Worm (Caenorhabditis elegans): ENCODE results near the gene C24H10.3.

The C24H10.3 gene

ce11 chrX:5033868-5034267, 27.0 kb upstream of the C24H10.3 start, which contains the start of gene ZC449.4:
Gene ZC449.4, minus strand, starts transcription at chrX:5033968.
- no peak for TF ChIP-seq rbr-2 (tag; optimal IDR thresholded peaks at IDR 0.05)
- peak in 1 of 2 experiments; percentile 26 for TF ChIP-seq unc-62 (GFP tag; optimal IDR thresholded peaks at IDR 0.05 in 1 of 2)
- no peak for TF ChIP-seq unc-62 (tag; optimal IDR thresholded peaks at IDR 0.05)
- no peak for TF ChIP-seq ceh-44 (GFP tag; IDR thresholded peaks at IDR 0.05)
- no peak for TF ChIP-seq zag-1 (tag; optimal IDR thresholded peaks at IDR 0.05)
- no peak for TF ChIP-seq F10B5.3 (tag; optimal IDR thresholded peaks at IDR 0.05)
- no peak for TF ChIP-seq mes-2 (tag; optimal IDR thresholded peaks at IDR 0.05; ENCODE audit: poor library complexity, severe bottlenecking)
- no peak for TF ChIP-seq F37D6.2 (tag; optimal IDR thresholded peaks at IDR 0.05)
- TF ChIP-seq mdt-29 (GFP tag; IDR thresholded peaks at IDR 0.05): no peak
- TF ChIP-seq aha-1 (tag): peak; percentile 43
- no peak for TF ChIP-seq ceh-20 (GFP tag; IDR thresholded peaks at IDR 0.05)
- no peak for TF ChIP-seq hif-1 (tag; optimal IDR thresholded peaks at IDR 0.05)
- no peak for TF ChIP-seq ceh-62 (tag; optimal IDR thresholded peaks at IDR 0.05)
- TF ChIP-seq nhr-10 (tag; optimal IDR thresholded peaks at IDR 0.05): no peak
- no peak for TF ChIP-seq dpl-1 (GFP tag; optimal IDR thresholded peaks at IDR 0.05)

ce11 chrX:5037673-5038072, 23.2 kb upstream of the C24H10.3 start, which contains the start of gene ZC449.5:
Gene ZC449.5, minus strand, starts transcription at chrX:5037773.
- no peak for TF ChIP-seq lin-13 (GFP tag; optimal IDR thresholded peaks at IDR 0.05)
- TF ChIP-seq pqm-1 (tag; optimal IDR thresholded peaks at IDR 0.05): peak; percentile 39

ce11 chrX:5038812-5039211, 22.0 kb upstream of the C24H10.3 start:
- TF ChIP-seq mxl-2 (GFP tag; conservative IDR thresholded peaks at IDR 0.05) (no peak), nhr-6 (tag; optimal IDR thresholded peaks at IDR 0.05) (no peak)

- TF ChIP-seq hlh-11 (tag; optimal IDR thresholded peaks at IDR 0.05) (no peak), unc-62 (GFP tag; optimal IDR thresholded peaks at IDR 0.05 in 1 of 2) (peak in 1 of 2 experiments; percentile 92), unc-62 (tag; optimal IDR thresholded peaks at IDR 0.05) (no peak), mes-2 (tag; optimal IDR thresholded peaks at IDR 0.05; ENCODE audit: poor library complexity, severe bottlenecking) (no peak)
Measured at ce11 chrX:5040038-5040437, 20.8 kb upstream of the C24H10.3 start.

- TF ChIP-seq cey-2 (tag; optimal IDR thresholded peaks at IDR 0.05; ENCODE audit: borderline replicate concordance, insufficient read depth) (no peak), F10B5.3 (tag; optimal IDR thresholded peaks at IDR 0.05) (no peak), unc-62 (GFP tag; optimal IDR thresholded peaks at IDR 0.05 in 1 of 2) (peak in 1 of 2 experiments; percentile 30), unc-62 (tag; optimal IDR thresholded peaks at IDR 0.05) (no peak), Y5F2A.4 (GFP tag; optimal IDR thresholded peaks at IDR 0.05) (no peak), duxl-1 (tag; optimal IDR thresholded peaks at IDR 0.05; ENCODE audit: poor library complexity) (no peak)
Measured at ce11 chrX:5043887-5044286, 17.0 kb upstream of the C24H10.3 start, which contains the start of gene Y64H9A.2. Gene Y64H9A.2, plus strand, starts transcription at chrX:5043976.

ce11 chrX:5059163-5059562, 1.7 kb upstream of the C24H10.3 start, which contains the start of gene C24H10.4:
Gene C24H10.4, minus strand, starts transcription at chrX:5059263.
- TF ChIP-seq daf-19 (GFP tag; conservative IDR thresholded peaks at IDR 0.05) (no peak), zip-2 (tag; optimal IDR thresholded peaks at IDR 0.05) (no peak)

ce11 chrX:5061763-5062162, 907 bp downstream of the C24H10.3 start:
- TF ChIP-seq dmd-9 (GFP tag; IDR thresholded peaks at IDR 0.05): no peak
- TF ChIP-seq unc-62 (GFP tag; optimal IDR thresholded peaks at IDR 0.05 in 1 of 2): peak in 1 of 2 experiments; percentile 77
- no peak for TF ChIP-seq unc-62 (tag; optimal IDR thresholded peaks at IDR 0.05)
- TF ChIP-seq ceh-82 (tag; optimal IDR thresholded peaks at IDR 0.05): no peak
- TF ChIP-seq ceh-32 (tag; optimal IDR thresholded peaks at IDR 0.05; ENCODE audit: poor library complexity): no peak
